Fruit fly (Drosophila melanogaster) whole organism, embryonic: ENCODE results near the gene mask.

Experiments used
- Adf1 ChIP-seq: fragments of 200-800 bp; sonication (Bioruptor generic); IDR thresholded peaks from 2 replicates; pipeline ENCODE4 v1.3.6; 2022; ENCODE audit warnings: missing biosample characterization, missing genetic modification characterization
- Atf3 ChIP-seq: fragments of 200-800 bp; sonication (Bioruptor generic); optimal IDR thresholded peaks from 3 replicates; lab custom pipeline; 2016; ENCODE audit warnings: missing biosample characterization, missing genetic modification characterization
- B-H1 ChIP-seq: fragments of 200-800 bp; sonication (Bioruptor generic); IDR thresholded peaks from 3 replicates; pipeline ENCODE4 v1.3.6; 2022; ENCODE audit warnings: missing biosample characterization, missing genetic modification characterization
- CG10267 ChIP-seq: fragments of 200-800 bp; sonication (Bioruptor generic); optimal IDR thresholded peaks from 2 replicates; lab custom pipeline; 2018; ENCODE audit warnings: missing biosample characterization, mild to moderate bottlenecking, missing genetic modification characterization, moderate library complexity
- CG11504 ChIP-seq: fragments of 200-800 bp; sonication (Bioruptor generic); optimal IDR thresholded peaks from 3 replicates; lab custom pipeline; 2019; ENCODE audit warnings: missing biosample characterization, mild to moderate bottlenecking, missing genetic modification characterization, moderate library complexity
- CG11695 ChIP-seq: fragments of 200-800 bp; sonication (Bioruptor generic); IDR thresholded peaks from 3 replicates; pipeline ENCODE4 v1.3.6; 2022; ENCODE audit warnings: missing biosample characterization, missing genetic modification characterization
- CG12155 ChIP-seq: fragments of 200-800 bp; sonication (Bioruptor generic); optimal IDR thresholded peaks from 3 replicates; lab custom pipeline; 2016; ENCODE audit warnings: missing biosample characterization, missing genetic modification characterization
- CG15269 ChIP-seq: fragments of 200-800 bp; sonication (Bioruptor generic); optimal IDR thresholded peaks from 2 replicates; lab custom pipeline; 2018; ENCODE audit warnings: missing biosample characterization, mild to moderate bottlenecking, missing genetic modification characterization, moderate library complexity
- CG16813 ChIP-seq: fragments of 200-800 bp; sonication (Bioruptor generic); IDR thresholded peaks from 3 replicates; pipeline ENCODE4 v1.3.6; 2022; ENCODE audit warnings: missing biosample characterization, missing genetic modification characterization; ENCODE audit not compliant: partially characterized antibody
- CG16815 ChIP-seq: fragments of 200-800 bp; sonication (Bioruptor generic); optimal IDR thresholded peaks from 3 replicates; lab custom pipeline; 2017; ENCODE audit warnings: missing biosample characterization, mild to moderate bottlenecking, missing genetic modification characterization
- CG16863 ChIP-seq: fragments of 200-800 bp; sonication (Bioruptor generic); optimal IDR thresholded peaks from 3 replicates; lab custom pipeline; 2016; ENCODE audit warnings: missing biosample characterization, missing genetic modification characterization
- CG18262 ChIP-seq: fragments of 200-800 bp; optimal IDR thresholded peaks from 3 replicates; lab custom pipeline; 2019; ENCODE audit warnings: missing biosample characterization, mild to moderate bottlenecking, missing genetic modification characterization, moderate library complexity
- CG18476 ChIP-seq: fragments of 200-800 bp; sonication (Bioruptor generic); optimal IDR thresholded peaks from 2 replicates; lab custom pipeline; 2016; ENCODE audit warnings: missing biosample characterization, mild to moderate bottlenecking, missing genetic modification characterization
- CG18764 ChIP-seq: fragments of 200-800 bp; sonication (Bioruptor generic); optimal IDR thresholded peaks from 3 replicates; lab custom pipeline; 2016; ENCODE audit warnings: missing biosample characterization, missing genetic modification characterization
- CG3726 ChIP-seq: fragments of 200-800 bp; sonication (Bioruptor generic); IDR thresholded peaks from 3 replicates; pipeline ENCODE4, ENCODE4 v1.3.6; 2022; ENCODE audit warnings: missing biosample characterization, missing genetic modification characterization
- CG4617 ChIP-seq: fragments of 200-800 bp; sonication (Bioruptor generic); optimal IDR thresholded peaks from 3 replicates; lab custom pipeline; 2016; ENCODE audit warnings: missing biosample characterization, missing genetic modification characterization, borderline replicate concordance
- CG4707 ChIP-seq: fragments of 200-800 bp; sonication (Bioruptor generic); optimal IDR thresholded peaks from 2 replicates; lab custom pipeline; 2018; ENCODE audit warnings: missing biosample characterization, mild to moderate bottlenecking, missing genetic modification characterization, moderate library complexity
- CG5245 ChIP-seq: fragments of 200-800 bp; sonication (Bioruptor generic); optimal IDR thresholded peaks from 3 replicates; lab custom pipeline; 2016; ENCODE audit warnings: missing biosample characterization, missing genetic modification characterization
- CG7357 ChIP-seq: fragments of 200-800 bp; sonication (Bioruptor generic); IDR thresholded peaks from 3 replicates; pipeline ENCODE4 v1.3.6; 2022; ENCODE audit warnings: missing biosample characterization, missing genetic modification characterization
- CG7786 ChIP-seq: fragments of 200-800 bp; sonication (Bioruptor generic); optimal IDR thresholded peaks from 2 replicates; lab custom pipeline; 2016; ENCODE audit warnings: missing biosample characterization, missing genetic modification characterization
- CG8281 ChIP-seq: fragments of 200-800 bp; sonication (Bioruptor generic); optimal IDR thresholded peaks from 2 replicates; lab custom pipeline; 2018; ENCODE audit warnings: missing biosample characterization, mild to moderate bottlenecking, missing genetic modification characterization, moderate library complexity
- CG8290 ChIP-seq, 3 experiments: fragments of 200-800 bp; sonication (Bioruptor generic); optimal IDR thresholded peaks; 2 replicates each; lab custom pipeline; 2016 to 2019; ENCODE audit warnings: missing biosample characterization in 3 of 3, missing genetic modification characterization in 3 of 3, mild to moderate bottlenecking in 2 of 3, moderate library complexity in 1 of 3
- CG8388 ChIP-seq: fragments of 200-800 bp; sonication (Bioruptor generic); optimal IDR thresholded peaks from 2 replicates; lab custom pipeline; 2019; ENCODE audit warnings: missing biosample characterization, mild to moderate bottlenecking, missing genetic modification characterization, moderate library complexity
- CHES-1-like ChIP-seq: fragments of 200-800 bp; sonication (Bioruptor generic); optimal IDR thresholded peaks from 2 replicates; lab custom pipeline; 2016; ENCODE audit warnings: missing biosample characterization, missing genetic modification characterization
- Camta ChIP-seq: fragments of 200-800 bp; sonication (Bioruptor generic); optimal IDR thresholded peaks from 2 replicates; lab custom pipeline; 2016; ENCODE audit warnings: missing biosample characterization, missing genetic modification characterization
- Dek ChIP-seq: fragments of 200-800 bp; sonication (Bioruptor generic); optimal IDR thresholded peaks from 3 replicates; lab custom pipeline; 2019; ENCODE audit warnings: missing biosample characterization, mild to moderate bottlenecking, missing genetic modification characterization, moderate library complexity
- Dip2 ChIP-seq: fragments of 200-800 bp; sonication (Bioruptor generic); IDR thresholded peaks from 2 replicates; pipeline ENCODE4 v1.3.6; 2022; ENCODE audit warnings: missing biosample characterization, missing genetic modification characterization
- E2f1 ChIP-seq: fragments of 200-800 bp; sonication (Bioruptor generic); IDR thresholded peaks from 2 replicates; pipeline ENCODE4 v1.3.6; 2022; ENCODE audit warnings: missing biosample characterization, missing genetic modification characterization
- Fer1 ChIP-seq: fragments of 200-800 bp; sonication (Bioruptor generic); optimal IDR thresholded peaks from 2 replicates; lab custom pipeline; 2017; ENCODE audit warnings: missing biosample characterization, mild to moderate bottlenecking, missing genetic modification characterization
- GATAe ChIP-seq: fragments of 200-800 bp; sonication (Bioruptor generic); conservative IDR thresholded peaks from 2 replicates; pipeline ENCODE4 v1.3.6; 2022; ENCODE audit warnings: missing biosample characterization, missing genetic modification characterization
- Hey ChIP-seq: fragments of 200-800 bp; sonication (Bioruptor generic); optimal IDR thresholded peaks from 3 replicates; lab custom pipeline; 2018; ENCODE audit warnings: missing biosample characterization, mild to moderate bottlenecking, missing genetic modification characterization
- Kr ChIP-seq: fragments of 200-800 bp; sonication (Bioruptor generic); optimal IDR thresholded peaks from 2 replicates; lab custom pipeline; 2017; ENCODE audit warnings: missing biosample characterization, mild to moderate bottlenecking, missing genetic modification characterization
- MTF-1 ChIP-seq: fragments of 200-800 bp; sonication (Bioruptor generic); optimal IDR thresholded peaks from 2 replicates; lab custom pipeline; 2018; ENCODE audit warnings: missing biosample characterization, mild to moderate bottlenecking, missing genetic modification characterization, borderline replicate concordance
- Stat92E ChIP-seq, 3 experiments: fragments of >200 bp in 2 of 3; fragments of 200-800 bp in 1 of 3; sonication (Bioruptor generic) in 1 of 3; optimal IDR thresholded peaks; 2 replicates each; lab custom pipeline; 2017 to 2019; ENCODE audit warnings: missing biosample characterization in 3 of 3, missing genetic modification characterization in 3 of 3, mild to moderate bottlenecking in 1 of 3, moderate library complexity in 1 of 3
- Taf1 ChIP-seq: fragments of 200-800 bp; sonication (Bioruptor generic); IDR thresholded peaks from 2 replicates; pipeline ENCODE4 v1.3.6; 2022; ENCODE audit warnings: missing biosample characterization, missing genetic modification characterization
- ab ChIP-seq: fragments of 200-800 bp; sonication (Bioruptor generic); optimal IDR thresholded peaks from 2 replicates; lab custom pipeline; 2016; ENCODE audit warnings: missing biosample characterization, missing genetic modification characterization
- ara ChIP-seq: fragments of 200-800 bp; sonication (Bioruptor generic); IDR thresholded peaks from 2 replicates; pipeline ENCODE4 v1.3.6; 2022; ENCODE audit warnings: missing biosample characterization, missing genetic modification characterization
- crp ChIP-seq, 2 experiments: fragments of 200-800 bp; sonication (Bioruptor generic); optimal IDR thresholded peaks; 2 replicates in 1 of 2; 3 replicates in 1 of 2; lab custom pipeline; 2017; ENCODE audit warnings: missing biosample characterization in 2 of 2, missing genetic modification characterization in 2 of 2, mild to moderate bottlenecking in 1 of 2, moderate library complexity in 1 of 2
- dysf ChIP-seq: fragments of 200-800 bp; sonication (Bioruptor generic); IDR thresholded peaks from 3 replicates; pipeline ENCODE4 v1.3.6; 2022; ENCODE audit warnings: missing biosample characterization, missing genetic modification characterization
- knrl ChIP-seq: fragments of 200-800 bp; sonication (Bioruptor generic); IDR thresholded peaks from 3 replicates; pipeline ENCODE4 v1.3.6; 2022; ENCODE audit warnings: missing biosample characterization, missing genetic modification characterization; ENCODE audit not compliant: partially characterized antibody
- org-1 ChIP-seq: fragments of 200-800 bp; sonication (Bioruptor generic); optimal IDR thresholded peaks from 2 replicates; lab custom pipeline; 2017; ENCODE audit warnings: missing biosample characterization, missing genetic modification characterization
- row ChIP-seq: fragments of 200-800 bp; sonication (Bioruptor generic); IDR thresholded peaks from 3 replicates; pipeline ENCODE4 v1.3.6; 2022; ENCODE audit warnings: missing biosample characterization, missing genetic modification characterization
- sd ChIP-seq: fragments of 200-800 bp; sonication (Bioruptor generic); optimal IDR thresholded peaks from 3 replicates; lab custom pipeline; 2018; ENCODE audit warnings: missing biosample characterization, mild to moderate bottlenecking, missing genetic modification characterization, moderate library complexity
- sna ChIP-seq: fragments of 200-800 bp; sonication (Bioruptor generic); IDR thresholded peaks from 2 replicates; pipeline ENCODE4 v1.3.6; 2022; ENCODE audit warnings: missing biosample characterization, missing genetic modification characterization; ENCODE audit not compliant: partially characterized antibody
- so ChIP-seq: fragments of 200-800 bp; sonication (Bioruptor generic); IDR thresholded peaks from 3 replicates; pipeline ENCODE4 v1.3.6; 2022; ENCODE audit warnings: missing biosample characterization, missing genetic modification characterization
- trh ChIP-seq: fragments of 200-800 bp; sonication (Bioruptor generic); optimal IDR thresholded peaks from 2 replicates; lab custom pipeline; 2016; ENCODE audit warnings: missing biosample characterization, missing genetic modification characterization
- yki ChIP-seq: fragments of >200 bp; optimal IDR thresholded peaks from 3 replicates; lab custom pipeline; 2018

Gene mask

dm6 chr3R:24295556-24296465, 65.4 kb downstream of the mask start (continued):
- TF ChIP-seq yki (no peak), CG3726 (GFP tag; lab: Robert Waterston, UW) (peak; percentile 56; the same call in 1 of the 3 replicates), ara (peak; percentile 87), CG4617 (GFP tag; lab: Kevin White, UChicago) (peak; percentile 34), Atf3 (peak; percentile 64), Dip2 (GFP tag; lab: Robert Waterston, UW) (no peak), org-1 (GFP tag; lab: Kevin White, UChicago) (peak; percentile 64), GATAe (peak; percentile 41; the same call in 1 of the 2 replicates), trh (peak; percentile 6), CG10267 (peak; percentile 69), CG8281 (tag; lab: Kevin White, UChicago) (peak; percentile 3), Adf1 (GFP tag; lab: Robert Waterston, UW) (no peak; the same call in 1 of the 2 replicates), so (GFP tag; lab: Robert Waterston, UW) (peak; percentile 87), CG15269 (tag; lab: Kevin White, UChicago) (peak; percentile 88), CG12155 (peak; percentile 81), sna (GFP tag; lab: Robert Waterston, UW) (no peak), B-H1 (peak; percentile 69), ab (GFP tag; lab: Kevin White, UChicago) (peak; percentile 39), Kr (no peak), CG18476 (peak; percentile 65), CG8388 (GFP tag; lab: Kevin White, UChicago) (peak; percentile 65), CG16815 (GFP tag; lab: Kevin White, UChicago) (peak; percentile 78), Camta (peak; percentile 51), CG5245 (GFP tag; lab: Kevin White, UChicago) (peak; percentile 66), E2f1 (GFP tag; lab: Robert Waterston, UW) (peak; percentile 79), CG7786 (GFP tag; lab: Kevin White, UChicago) (peak; percentile 71), Dek (peak; percentile 77), CHES-1-like (GFP tag; lab: Kevin White, UChicago) (peak; percentile 44), CG11695 (GFP tag; lab: Robert Waterston, UW) (peak; percentile 81; the same call in 2 of the 3 replicates), CG7357 (GFP tag; lab: Robert Waterston, UW) (peak; percentile 67; the same call in 2 of the 3 replicates), CG18764 (GFP tag; lab: Kevin White, UChicago) (peak; percentile 60), Stat92E (GFP tag; optimal IDR thresholded peaks at IDR 0.05; lab: Kevin White, UChicago) (no peak), Hey (peak; percentile 23), row (GFP tag; lab: Robert Waterston, UW) (peak; percentile 87), CG16813 (GFP tag; lab: Robert Waterston, UW) (no peak), Taf1 (GFP tag; lab: Robert Waterston, UW) (peak; percentile 82), knrl (GFP tag; lab: Robert Waterston, UW) (no peak), sd (peak; percentile 64), CG18262 (peak; percentile 81), CG16863 (GFP tag; lab: Kevin White, UChicago) (peak; percentile 33), dysf (GFP tag; lab: Robert Waterston, UW) (peak; percentile 86), crp (GFP tag; optimal IDR thresholded peaks at IDR 0.05; lab: Kevin White, UChicago) (peak in 1 of 2 experiments; percentile 7), CG11504 (tag; lab: Kevin White, UChicago) (peak; percentile 82), MTF-1 (GFP tag; lab: Kevin White, UChicago) (peak; percentile 72), CG8290 (GFP tag; optimal IDR thresholded peaks at IDR 0.05; lab: Kevin White, UChicago) (peak; percentile 56), CG8290 (tag; optimal IDR thresholded peaks at IDR 0.05; lab: Kevin White, UChicago) (peak in 1 of 2 experiments; percentile 95), CG4707 (GFP tag; lab: Kevin White, UChicago) (peak; percentile 61), Fer1 (GFP tag; lab: Kevin White, UChicago) (peak; percentile 71)
